Fruit fly (Drosophila melanogaster): Measurements from ENCODE around the gene MED14.

MED14 gene

DNA sequence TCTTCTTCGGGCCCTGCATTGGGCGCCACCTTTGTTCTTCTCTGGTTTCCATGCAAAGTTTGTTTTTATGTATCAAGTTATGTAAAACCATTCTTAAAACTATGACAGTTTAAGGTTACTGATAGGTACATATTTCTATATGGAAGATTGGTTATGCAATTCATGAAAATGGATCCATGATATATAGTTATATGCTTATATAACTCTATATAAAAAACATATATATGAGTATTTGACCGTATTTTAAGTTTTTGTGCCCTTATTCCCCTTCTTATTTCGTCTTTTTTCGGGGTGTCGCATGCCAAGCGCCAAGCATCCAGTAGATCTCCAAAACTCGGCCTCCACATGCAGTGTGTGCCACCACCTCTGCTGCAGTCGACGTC lies 23.0 kb downstream of the MED14 start:
- TF ChIP-seq noc (tag; optimal IDR thresholded peaks at IDR 0.05): no peak

DNA sequence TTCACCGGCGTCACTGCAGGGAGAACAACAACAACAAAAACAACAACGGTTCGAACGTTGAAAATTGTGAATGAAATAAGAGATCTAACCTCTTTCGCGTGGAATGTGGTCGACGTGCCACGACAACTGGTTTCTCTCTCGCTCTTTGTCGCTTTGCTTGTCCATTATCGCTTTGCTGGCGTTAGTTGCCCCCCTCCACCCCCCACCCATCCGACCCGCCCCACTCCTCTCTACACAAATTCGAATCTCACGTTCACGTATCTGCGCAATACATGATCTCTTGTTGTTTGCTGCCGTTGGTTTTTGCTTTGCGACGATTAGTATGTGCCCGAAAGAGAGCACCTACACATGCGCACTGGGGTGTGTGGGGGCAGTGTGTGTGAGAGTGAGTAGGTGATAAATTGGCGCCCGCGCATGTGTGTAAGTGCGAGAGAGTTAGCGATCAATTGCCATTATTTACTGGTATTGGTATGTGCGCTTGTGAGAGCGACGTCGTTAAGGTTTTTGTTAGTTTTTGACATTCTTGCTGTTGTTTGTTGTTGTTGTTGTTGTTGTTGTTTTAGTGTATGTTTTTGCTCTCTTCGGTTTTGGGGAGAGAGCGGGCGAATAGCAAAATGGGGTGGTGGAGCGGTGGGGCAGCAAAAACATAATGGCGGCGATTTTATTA lies 23.6 kb downstream of the MED14 start:
- TF ChIP-seq noc (tag; optimal IDR thresholded peaks at IDR 0.05): peak; percentile 62

DNA sequence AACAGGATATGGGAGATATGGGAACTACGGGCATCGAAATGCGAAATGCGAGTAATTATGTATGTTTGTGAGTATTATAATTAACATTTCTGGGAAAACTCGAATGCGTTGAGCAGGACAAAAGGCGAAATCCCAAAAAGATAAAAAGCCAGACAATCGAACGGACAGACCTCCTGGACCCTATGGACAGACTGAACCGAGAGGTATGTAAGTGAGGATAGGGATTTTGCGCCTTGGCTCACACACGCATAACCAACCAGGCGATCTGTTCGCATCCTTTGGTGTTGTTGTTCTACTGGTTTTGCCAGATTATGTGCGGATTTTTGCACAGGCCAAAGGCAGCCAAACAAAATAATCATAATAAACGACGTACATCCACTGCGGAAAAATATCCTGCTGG lies 24.9 kb downstream of the MED14 start:
- no peak for TF ChIP-seq noc (tag; optimal IDR thresholded peaks at IDR 0.05)

DNA sequence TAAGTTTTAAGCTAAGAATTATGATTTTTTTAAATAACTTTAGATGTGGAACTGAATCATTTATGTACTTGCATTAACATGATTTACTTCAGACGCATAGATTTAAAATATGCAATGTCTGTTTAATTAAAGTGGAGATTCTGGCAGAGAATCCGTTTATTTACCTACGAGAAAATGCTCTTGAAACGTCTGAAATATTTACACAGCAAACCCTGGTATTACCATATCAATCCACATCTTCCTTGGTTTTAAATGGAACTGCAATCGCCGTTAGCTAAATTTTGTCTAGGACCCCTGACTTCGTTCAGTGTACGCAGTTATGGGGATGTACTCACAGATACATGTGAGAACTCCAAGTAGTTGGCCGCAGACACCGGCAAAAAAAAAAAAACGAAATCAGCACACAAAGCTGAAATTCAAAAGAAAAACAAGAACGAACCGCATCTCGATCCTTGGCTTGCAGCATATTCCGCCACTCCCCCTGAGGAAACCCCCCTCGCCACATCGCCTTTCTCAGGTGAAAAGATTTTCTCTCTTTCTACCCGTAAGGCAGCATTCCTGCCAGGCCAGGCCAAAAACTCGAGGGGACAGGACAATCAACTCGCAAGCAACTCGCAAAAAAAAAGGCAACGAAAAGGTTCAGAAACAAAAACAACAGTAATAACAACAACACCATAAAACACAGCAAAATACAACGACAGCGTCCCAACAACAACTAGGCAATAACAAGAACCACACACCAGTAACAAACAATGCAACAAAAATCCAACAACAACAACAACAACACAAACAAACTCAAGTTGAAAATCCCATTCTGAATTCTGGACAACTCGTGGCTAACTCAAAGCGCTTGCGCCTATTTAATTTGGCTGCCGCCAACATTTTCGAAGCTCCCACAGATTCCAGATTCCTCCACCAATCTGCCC lies 25.6 kb downstream of the MED14 start:
- no peak for TF ChIP-seq noc (tag; optimal IDR thresholded peaks at IDR 0.05)

DNA sequence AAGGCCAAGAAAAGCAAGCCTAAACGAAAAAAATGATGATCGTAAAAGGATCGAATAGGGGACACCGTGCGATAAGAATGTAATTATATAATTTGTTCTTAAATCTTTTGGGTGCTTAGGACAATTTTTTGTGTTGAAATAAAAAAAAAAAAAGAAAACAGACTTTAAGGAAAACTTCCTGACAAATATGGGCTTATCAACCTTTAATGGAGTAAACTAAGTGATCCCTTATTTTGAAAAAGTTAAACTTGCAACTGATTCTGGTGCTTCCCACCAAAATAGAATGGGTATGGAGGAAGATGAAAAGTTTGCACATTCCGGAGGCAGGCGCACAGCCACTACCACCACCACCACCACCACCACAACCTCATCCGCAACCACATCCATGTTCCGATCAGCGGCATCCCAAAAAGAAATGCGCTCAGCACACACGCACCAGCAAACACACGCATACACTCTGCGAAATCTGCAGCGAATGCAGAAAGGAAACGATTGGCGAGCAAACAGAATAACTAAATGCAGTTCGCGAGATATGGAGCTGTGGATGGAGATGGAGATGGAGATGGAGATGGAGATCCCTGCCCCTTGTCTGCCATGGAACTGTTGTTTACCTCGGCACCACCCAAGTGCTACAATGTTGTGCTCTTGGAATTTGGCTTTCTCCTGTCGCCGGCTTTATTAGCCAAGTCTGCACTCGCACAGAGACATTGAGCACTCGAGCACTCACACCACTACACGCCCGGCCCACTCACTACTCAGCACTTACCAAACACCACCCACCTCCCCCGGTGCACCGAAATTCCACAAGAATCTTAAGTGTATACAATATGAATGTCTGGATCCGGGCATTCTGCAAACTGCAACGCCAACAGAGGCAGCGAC lies 26.6 kb downstream of the MED14 start:
- no peak for TF ChIP-seq noc (tag; optimal IDR thresholded peaks at IDR 0.05)

DNA sequence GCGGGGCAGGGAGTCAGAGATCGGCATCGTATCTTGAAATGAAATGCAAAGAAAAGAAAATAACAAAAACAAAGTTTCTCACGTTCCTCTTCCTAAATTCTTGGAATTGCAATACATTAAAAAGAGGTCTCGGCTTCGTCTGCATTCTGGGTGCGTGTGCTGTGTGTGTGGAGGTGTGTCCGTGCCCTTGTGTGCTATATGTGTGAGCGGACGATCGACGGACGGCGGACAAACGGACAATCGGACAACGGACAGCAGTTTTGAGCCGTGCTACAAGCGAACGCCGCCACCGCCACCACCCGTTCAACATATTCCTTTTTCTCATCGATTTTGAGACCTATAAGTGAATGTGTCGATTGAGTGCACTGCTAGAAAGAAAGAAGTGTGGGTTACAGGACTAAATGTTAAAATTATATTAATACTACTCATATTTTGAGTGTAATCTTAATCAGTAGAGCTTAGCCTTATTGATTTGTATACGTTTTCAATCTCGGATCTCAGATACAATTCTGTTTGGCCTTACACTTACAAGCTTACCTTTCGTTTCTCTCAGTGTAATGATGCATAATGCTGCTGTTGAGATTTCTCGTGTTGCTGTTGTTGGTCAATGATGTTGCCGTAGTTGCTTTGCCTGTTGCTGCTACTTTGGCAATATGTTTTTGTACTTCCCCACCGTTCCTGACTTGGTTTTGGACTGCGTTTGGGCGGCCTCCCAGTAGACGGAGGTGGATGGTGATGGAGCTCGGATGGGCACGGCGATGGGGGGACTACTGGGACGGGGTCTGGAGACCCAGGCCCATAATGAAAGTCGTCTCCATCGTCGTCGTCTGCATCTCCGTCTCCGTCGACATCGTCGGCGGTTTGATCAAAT lies 28.3 kb downstream of the MED14 start:
- no peak for TF ChIP-seq noc (tag; optimal IDR thresholded peaks at IDR 0.05)

DNA sequence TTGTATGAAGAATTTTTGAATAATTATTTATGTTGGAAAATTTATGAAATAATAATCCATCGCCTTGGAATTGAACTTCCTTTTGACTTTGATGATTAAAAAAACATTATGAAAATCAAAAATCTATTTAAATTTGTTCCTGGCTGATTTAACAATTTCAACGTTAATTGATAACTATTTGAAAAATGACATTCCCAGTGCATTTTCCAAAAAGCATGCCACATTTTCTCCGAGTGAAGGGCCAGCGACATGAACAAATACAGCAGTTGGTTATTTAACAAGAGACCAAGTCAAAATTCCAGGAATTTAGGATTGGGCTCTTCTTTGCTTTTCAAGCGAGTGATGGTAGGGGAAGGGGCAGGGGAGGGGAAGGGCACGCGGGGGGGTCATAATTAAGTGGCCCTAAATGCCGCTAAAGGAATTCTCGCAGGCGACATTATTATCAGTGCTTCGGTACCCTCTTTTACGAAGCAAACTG lies 29.4 kb downstream of the MED14 start:
- no peak for TF ChIP-seq noc (tag; optimal IDR thresholded peaks at IDR 0.05)

DNA sequence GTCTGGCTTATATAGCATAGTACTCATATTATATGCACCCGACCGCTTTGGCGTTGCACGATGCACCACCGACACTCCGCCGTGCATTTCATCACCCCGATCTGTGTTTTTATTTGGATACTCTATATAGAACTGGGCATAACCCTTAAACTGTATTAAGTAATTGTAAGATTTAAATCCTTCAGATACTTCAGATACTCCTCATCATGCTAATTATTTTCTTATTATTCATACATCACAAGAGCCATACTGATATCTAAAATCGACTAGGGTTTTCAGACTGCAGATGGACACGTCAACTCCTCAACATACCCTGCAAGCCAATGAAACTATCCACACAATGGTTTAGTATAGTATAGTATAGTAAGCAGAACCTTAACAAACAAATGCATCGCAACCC lies 30.5 kb downstream of the MED14 start:
- no peak for TF ChIP-seq noc (tag; optimal IDR thresholded peaks at IDR 0.05)

DNA sequence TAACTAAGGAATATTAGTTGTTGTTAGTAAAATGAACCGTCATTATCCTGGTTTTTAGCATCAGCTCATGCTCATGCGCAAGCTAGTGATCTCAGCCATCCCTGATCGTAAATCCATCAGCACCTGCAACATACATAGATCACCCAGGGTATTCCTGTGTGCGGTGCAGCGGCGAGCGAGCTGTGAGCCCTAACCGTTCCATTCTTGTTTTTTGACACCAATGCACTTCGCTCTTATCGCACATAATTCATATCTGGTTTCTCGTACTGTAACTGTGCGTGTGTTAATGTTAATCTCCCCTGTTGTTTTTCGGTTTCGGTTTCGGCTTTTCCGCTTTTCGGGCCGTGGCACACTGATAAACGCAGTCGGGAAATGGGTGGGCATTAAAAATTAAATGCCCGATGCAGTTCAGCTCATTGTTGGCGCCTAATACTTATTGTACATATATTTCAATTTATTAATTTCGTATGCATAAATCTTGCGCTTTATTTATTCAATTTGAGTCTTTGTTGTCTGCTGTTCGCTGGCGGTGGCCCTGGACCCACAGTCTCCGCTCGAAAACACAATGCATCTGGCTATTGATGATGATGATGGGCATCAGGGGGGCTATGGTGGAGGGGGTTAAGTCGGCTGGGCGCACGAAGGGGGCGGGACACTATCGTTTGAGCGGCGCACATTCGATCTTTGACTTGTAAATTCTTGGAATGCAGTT lies 31.3 kb downstream of the MED14 start:
- TF ChIP-seq noc (tag; optimal IDR thresholded peaks at IDR 0.05): no peak

DNA sequence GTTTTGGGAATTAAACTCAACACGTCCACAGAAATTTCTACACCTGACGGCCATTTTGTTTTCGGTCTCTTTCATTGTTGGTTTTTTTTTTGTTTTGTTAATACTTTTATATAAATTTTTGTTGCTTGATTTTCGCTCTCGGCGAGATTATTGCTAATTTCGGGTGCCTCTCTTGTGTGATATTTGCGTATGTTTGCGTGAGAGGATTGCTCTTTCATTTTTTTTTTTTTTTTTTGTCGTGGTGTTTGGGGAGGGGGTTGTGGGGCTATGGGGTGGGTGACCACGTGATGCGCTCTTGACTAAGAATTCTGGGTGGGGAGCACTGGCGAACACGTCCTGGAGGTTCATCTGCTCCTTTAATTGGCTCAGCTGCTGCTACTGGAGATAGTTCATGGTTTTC lies 32.9 kb downstream of the MED14 start:
- no peak for TF ChIP-seq noc (tag; optimal IDR thresholded peaks at IDR 0.05)

DNA sequence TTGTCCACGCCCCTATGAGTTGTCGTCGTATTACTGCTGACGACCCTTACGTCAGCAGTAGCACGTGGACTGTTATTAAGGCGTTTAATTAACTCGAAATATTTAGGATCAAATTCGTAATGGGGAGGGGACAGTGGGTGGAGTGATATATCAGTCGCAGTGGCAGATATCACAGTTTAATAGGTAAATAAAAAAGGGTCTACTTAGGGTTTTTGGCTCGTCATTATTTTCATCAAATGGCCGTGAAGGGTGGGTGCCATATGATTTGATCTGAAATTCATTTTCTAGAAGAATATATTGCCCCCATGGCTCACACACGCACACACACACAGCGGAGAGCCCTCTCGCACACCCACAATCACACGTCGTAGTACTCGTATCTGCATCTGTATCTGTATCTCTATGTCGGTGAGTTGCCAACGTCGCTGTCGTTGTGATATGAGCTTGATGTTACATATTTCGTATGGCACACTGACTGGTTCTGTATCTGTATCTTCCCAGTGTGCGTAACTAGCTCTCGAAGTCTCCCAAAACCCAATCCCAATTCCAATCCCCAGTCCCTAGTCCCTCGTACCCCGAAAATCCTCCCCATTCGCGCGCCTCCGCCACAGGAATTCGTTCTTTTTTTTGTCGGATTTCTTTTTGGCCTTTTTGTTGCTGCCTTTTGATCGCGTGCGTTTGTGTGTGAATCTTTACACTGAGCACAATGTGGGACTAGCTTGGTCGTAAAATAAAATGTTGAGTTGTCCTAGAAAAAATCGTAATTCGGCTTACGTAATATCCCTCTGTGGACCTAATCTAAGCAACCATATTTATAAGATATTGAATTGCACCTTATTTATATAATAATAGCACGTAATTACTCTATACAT lies 33.7 kb downstream of the MED14 start:
- peak; percentile 20 for TF ChIP-seq noc (tag; optimal IDR thresholded peaks at IDR 0.05)

DNA sequence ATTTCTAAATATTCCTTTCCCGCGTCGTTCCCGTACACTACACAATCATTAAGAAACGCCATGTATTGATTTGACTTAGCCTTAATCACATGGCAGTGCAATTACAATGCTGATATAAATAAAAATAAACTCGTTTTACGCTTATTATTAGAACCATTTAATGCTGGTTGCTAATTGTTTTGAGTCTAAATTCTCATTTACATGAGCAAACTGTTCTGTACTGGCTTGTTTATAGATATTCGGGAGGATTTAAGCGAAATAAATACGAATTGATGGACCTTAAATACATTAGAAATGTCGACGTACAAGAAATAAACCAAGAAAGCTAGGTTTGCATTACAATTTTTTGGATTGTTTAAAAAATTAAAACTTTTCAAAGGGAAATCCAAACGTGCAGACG lies 34.3 kb downstream of the MED14 start:
- TF ChIP-seq noc (tag; optimal IDR thresholded peaks at IDR 0.05): no peak

DNA sequence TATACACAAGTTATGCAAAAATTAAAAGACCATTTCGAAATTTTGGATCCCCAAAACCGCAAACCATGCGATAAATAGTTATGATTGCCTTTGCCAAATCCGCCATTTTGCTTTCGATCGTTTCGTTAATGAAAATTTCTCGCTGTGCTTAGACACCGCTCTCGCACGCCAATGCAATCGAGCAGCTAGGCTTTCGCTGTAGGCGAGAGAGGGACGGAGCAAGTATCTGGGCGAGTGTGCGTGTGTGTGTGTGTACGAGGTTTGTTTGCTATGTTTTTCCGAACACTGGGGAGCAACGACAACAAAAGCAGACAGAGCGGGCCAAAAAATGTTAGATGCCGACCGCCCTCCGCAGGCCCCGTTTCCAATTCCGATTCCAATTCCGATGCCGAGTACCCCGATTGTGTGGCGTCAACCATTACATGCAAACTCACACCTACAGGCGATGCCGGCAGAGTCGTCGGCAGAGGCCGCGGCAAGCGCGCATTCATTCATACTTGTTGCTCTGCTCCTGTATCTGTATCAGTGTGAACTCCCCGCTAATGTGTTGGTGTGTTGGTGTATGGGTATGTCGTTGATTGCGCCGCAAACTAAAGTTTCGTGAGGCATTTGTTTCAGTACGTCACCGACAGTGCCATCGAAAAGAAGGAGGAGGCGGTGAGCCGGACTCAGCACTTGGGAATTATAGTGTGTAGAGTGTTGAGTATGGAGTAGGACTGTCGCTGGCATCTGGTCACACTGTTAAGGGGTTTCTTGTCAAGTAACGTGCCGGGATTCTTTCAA lies 35.0 kb downstream of the MED14 start:
- peak; percentile 74 for TF ChIP-seq noc (tag; optimal IDR thresholded peaks at IDR 0.05)

All from whole organism, larva.